Fruit fly (Drosophila melanogaster): ENCODE results near the gene CG9109.

The CG9109 gene

DNA sequence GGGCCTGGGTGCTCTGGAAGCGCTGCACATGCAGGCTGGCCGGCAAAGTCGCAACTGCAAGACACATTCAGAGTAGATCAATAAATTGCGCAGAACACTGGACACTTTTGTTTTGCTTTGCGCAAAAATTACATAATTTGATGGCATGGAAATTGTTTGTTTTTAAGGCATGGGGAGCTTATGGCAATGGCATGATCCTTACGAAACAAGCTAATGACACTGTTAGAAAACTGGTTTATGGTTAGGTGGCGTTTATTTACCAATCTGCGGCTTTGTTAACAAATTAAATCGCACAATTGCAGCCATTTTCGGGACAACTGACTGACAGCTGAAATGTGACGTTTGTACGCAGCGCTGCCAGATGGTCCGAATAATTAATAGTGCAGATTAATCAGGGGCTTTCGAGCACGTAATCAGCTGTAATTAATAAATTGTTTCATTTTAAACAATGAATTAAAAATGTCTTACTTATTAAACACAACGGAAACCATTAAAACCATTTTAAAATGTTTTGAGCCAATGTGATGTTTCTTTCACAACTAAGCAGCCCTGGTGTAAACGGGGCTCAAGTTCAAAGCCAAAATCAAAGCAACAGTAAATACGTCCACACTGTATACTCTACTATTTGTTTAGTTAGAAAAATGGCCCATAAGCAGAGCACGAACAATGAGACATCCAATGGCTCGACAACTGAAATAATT lies 28.3 kb upstream of the CG9109 start, which contains the start of the genes ND-51 and CG13994 (continued):
- TF ChIP-seq CG15514 (GFP tag; optimal IDR thresholded peaks at IDR 0.05) (peak; percentile 84), kni (GFP tag; optimal IDR thresholded peaks at IDR 0.05) (peak; percentile 75), HLHmδ (GFP tag; optimal IDR thresholded peaks at IDR 0.05) (no peak), luna (GFP tag; optimal IDR thresholded peaks at IDR 0.05) (peak; percentile 71), CG8478 (optimal IDR thresholded peaks at IDR 0.05) (no peak), btn (GFP tag; optimal IDR thresholded peaks at IDR 0.05) (peak; percentile 58), nerfin-2 (GFP tag; IDR thresholded peaks at IDR 0.05; ENCODE audit: partially characterized antibody) (no peak), B-H1 (GFP tag; IDR thresholded peaks at IDR 0.05) (peak; percentile 70), NfI (GFP tag; optimal IDR thresholded peaks at IDR 0.05) (peak; percentile 87), MTF-1 (GFP tag; optimal IDR thresholded peaks at IDR 0.05; ENCODE audit: borderline replicate concordance) (peak; percentile 1), insv (GFP tag; optimal IDR thresholded peaks at IDR 0.05) (peak in 1 of 2 experiments; percentile 68), CG1647 (GFP tag; optimal IDR thresholded peaks at IDR 0.05) (peak; percentile 83), pum (GFP tag; optimal IDR thresholded peaks at IDR 0.05) (peak; percentile 90), sens-2 (GFP tag; IDR thresholded peaks at IDR 0.05) (peak; percentile 65), knrl (GFP tag; IDR thresholded peaks at IDR 0.05; ENCODE audit: partially characterized antibody) (peak; percentile 50; the same call in 2 of the 3 replicates), CG13296 (GFP tag; optimal IDR thresholded peaks at IDR 0.05) (peak; percentile 80), D19A (tag; optimal IDR thresholded peaks at IDR 0.05) (peak; percentile 94), Doc2 (GFP tag; IDR thresholded peaks at IDR 0.05) (no peak), Sox102F (GFP tag; optimal IDR thresholded peaks at IDR 0.05) (peak; percentile 83), pb (GFP tag; optimal IDR thresholded peaks at IDR 0.05) (peak; percentile 73), Neu2 (GFP tag; optimal IDR thresholded peaks at IDR 0.05; ENCODE audit: borderline replicate concordance) (peak; percentile 1), Opbp (GFP tag; IDR thresholded peaks at IDR 0.05; ENCODE audit: partially characterized antibody) (no peak), lov (optimal IDR thresholded peaks at IDR 0.05) (no peak), lov (GFP tag; IDR thresholded peaks at IDR 0.05) (peak; percentile 64; the same call in 1 of the 3 replicates), Fer3 (tag; optimal IDR thresholded peaks at IDR 0.05) (peak; percentile 83), CG9876 (GFP tag; optimal IDR thresholded peaks at IDR 0.05) (peak; percentile 36), lola (GFP tag; optimal IDR thresholded peaks at IDR 0.05) (peak in 1 of 3 experiments; percentile 79), CG30403 (GFP tag; optimal IDR thresholded peaks at IDR 0.05) (peak; percentile 87), E2f2 (GFP tag; IDR thresholded peaks at IDR 0.05) (peak; percentile 64; the same call in 1 of the 2 replicates), TFAM (GFP tag; optimal IDR thresholded peaks at IDR 0.05) (no peak), CG9437 (GFP tag; optimal IDR thresholded peaks at IDR 0.05) (peak; percentile 55), phol (tag; optimal IDR thresholded peaks at IDR 0.05) (peak; percentile 95), HLH3B (GFP tag; IDR thresholded peaks at IDR 0.05) (peak; percentile 82), CG9932 (GFP tag; IDR thresholded peaks at IDR 0.05) (peak; percentile 89), Dad (GFP tag; optimal IDR thresholded peaks at IDR 0.05) (peak; percentile 79), Vsx1 (GFP tag; optimal IDR thresholded peaks at IDR 0.05) (no peak), CG5245 (GFP tag; optimal IDR thresholded peaks at IDR 0.05) (peak; percentile 85), emc (GFP tag; optimal IDR thresholded peaks at IDR 0.05) (peak; percentile 60), CG10267 (tag; optimal IDR thresholded peaks at IDR 0.05) (peak; percentile 79), CG33557 (GFP tag; optimal IDR thresholded peaks at IDR 0.05) (peak; percentile 70), CG7372 (GFP tag; IDR thresholded peaks at IDR 0.05) (peak; percentile 83), Bteb2 (GFP tag; optimal IDR thresholded peaks at IDR 0.05) (peak; percentile 89), Atf3 (GFP tag; optimal IDR thresholded peaks at IDR 0.05) (peak; percentile 52), ftz-f1 (GFP tag; optimal IDR thresholded peaks at IDR 0.05) (peak; percentile 35), CG14860 (GFP tag; IDR thresholded peaks at IDR 0.05; ENCODE audit: partially characterized antibody) (no peak), hbn (GFP tag; IDR thresholded peaks at IDR 0.05; ENCODE audit: partially characterized antibody) (no peak), ase (GFP tag; IDR thresholded peaks at IDR 0.05) (peak; percentile 80), Aef1 (GFP tag; IDR thresholded peaks at IDR 0.05) (peak; percentile 75), scrt (GFP tag; optimal IDR thresholded peaks at IDR 0.05) (peak; percentile 70)
